Worm (Caenorhabditis elegans) whole organism, L2 larva: ENCODE data around the gene W02C12.2.
A peak's percentile ranks its signal among the peaks of the same experiment; 100 is the strongest.

ENCODE experiments used
- C34F6.9 ChIP-seq: fragments of 150-350 bp; optimal IDR thresholded peaks from 2 replicates; lab custom pipeline; 2014; ENCODE audit warnings: missing biosample characterization, missing genetic modification characterization
- F13H6.1 ChIP-seq: sonication (generic microtip); optimal IDR thresholded peaks from 2 replicates; lab custom pipeline; 2016; ENCODE audit warnings: missing genetic modification characterization, missing compliant biosample characterization
- R02D3.7 ChIP-seq: fragments of 150-350 bp; optimal IDR thresholded peaks from 2 replicates; lab custom pipeline; 2014; ENCODE audit warnings: missing biosample characterization, missing genetic modification characterization
- Y55F3AM.14 ChIP-seq: fragments of 200-800 bp; sonication (Bioruptor generic); optimal IDR thresholded peaks from 2 replicates; lab custom pipeline; 2018; ENCODE audit warnings: mild to moderate bottlenecking, missing genetic modification characterization, missing compliant biosample characterization
- ZK546.5 ChIP-seq: sonication (generic microtip); optimal IDR thresholded peaks from 2 replicates; lab custom pipeline; 2017; ENCODE audit warnings: missing biosample characterization, missing genetic modification characterization
- alr-1 ChIP-seq: fragments of 150-350 bp; optimal IDR thresholded peaks from 2 replicates; lab custom pipeline; 2014; ENCODE audit warnings: missing biosample characterization, missing genetic modification characterization
- aly-2 ChIP-seq: fragments of 150-350 bp; optimal IDR thresholded peaks from 2 replicates; lab custom pipeline; 2014; ENCODE audit warnings: missing biosample characterization, missing genetic modification characterization
- ama-1 ChIP-seq: fragments of 150-350 bp; optimal IDR thresholded peaks from 2 replicates; lab custom pipeline; 2018; ENCODE audit warnings: inconsistent platforms
- blmp-1 ChIP-seq: sonication (generic microtip); optimal IDR thresholded peaks from 2 replicates; lab custom pipeline; 2017; ENCODE audit warnings: missing genetic modification characterization, mild to moderate bottlenecking, missing compliant biosample characterization, antibody characterized with exemption, moderate library complexity; ENCODE audit not compliant: insufficient read depth
- ceh-16 ChIP-seq: fragments of 150-350 bp; optimal IDR thresholded peaks from 2 replicates; lab custom pipeline; 2014; ENCODE audit warnings: missing biosample characterization, missing genetic modification characterization
- ceh-82 ChIP-seq: fragments of 150-350 bp; optimal IDR thresholded peaks from 2 replicates; lab custom pipeline; 2014; ENCODE audit warnings: missing biosample characterization, missing genetic modification characterization
- crh-2 ChIP-seq: sonication (generic microtip); optimal IDR thresholded peaks from 2 replicates; lab custom pipeline; 2017; ENCODE audit warnings: missing biosample characterization, missing genetic modification characterization
- dmd-4 ChIP-seq: sonication (generic microtip); optimal IDR thresholded peaks from 2 replicates; lab custom pipeline; 2017; ENCODE audit warnings: missing biosample characterization, missing genetic modification characterization
- egl-27 ChIP-seq: sonication (generic microtip); optimal IDR thresholded peaks from 3 replicates; lab custom pipeline; 2017; ENCODE audit warnings: missing biosample characterization, missing genetic modification reagents, missing genetic modification characterization
- elt-1 ChIP-seq: fragments of 150-350 bp; optimal IDR thresholded peaks from 2 replicates; lab custom pipeline; 2014; ENCODE audit warnings: missing biosample characterization, missing genetic modification characterization
- elt-3 ChIP-seq: sonication (generic microtip); optimal IDR thresholded peaks from 2 replicates; lab custom pipeline; 2017; ENCODE audit warnings: missing biosample characterization, missing genetic modification characterization
- fos-1 ChIP-seq: fragments of 150-350 bp; optimal IDR thresholded peaks from 2 replicates; lab custom pipeline; 2014; ENCODE audit warnings: missing biosample characterization, missing genetic modification characterization
- gmeb-1 ChIP-seq: fragments of 150-350 bp; optimal IDR thresholded peaks from 2 replicates; lab custom pipeline; 2014; ENCODE audit warnings: missing biosample characterization, missing genetic modification characterization
- lin-11 ChIP-seq: fragments of 150-350 bp; sonication (generic microtip); optimal IDR thresholded peaks from 2 replicates; lab custom pipeline; 2014; ENCODE audit warnings: missing biosample characterization, missing genetic modification characterization, inconsistent platforms, mixed read lengths
- lin-13 ChIP-seq: fragments of 150-350 bp; optimal IDR thresholded peaks from 2 replicates; lab custom pipeline; 2014; ENCODE audit warnings: missing biosample characterization, missing genetic modification reagents, missing genetic modification characterization
- lin-39 ChIP-seq: fragments of 150-350 bp; optimal IDR thresholded peaks from 2 replicates; lab custom pipeline; 2014; ENCODE audit warnings: missing biosample characterization, missing genetic modification reagents, missing genetic modification characterization
- lsy-2 ChIP-seq, 2 experiments: fragments of 150-350 bp in 1 of 2; sonication (generic microtip) in 1 of 2; optimal IDR thresholded peaks; 2 replicates each; lab custom pipeline; 2014 to 2017; ENCODE audit warnings: missing biosample characterization in 2 of 2, missing genetic modification characterization in 2 of 2
- mab-5 ChIP-seq: fragments of 150-350 bp; optimal IDR thresholded peaks from 2 replicates; lab custom pipeline; 2014; ENCODE audit warnings: missing biosample characterization, missing genetic modification characterization
- mbf-1 ChIP-seq: sonication (generic microtip); optimal IDR thresholded peaks from 2 replicates; lab custom pipeline; 2017; ENCODE audit warnings: missing biosample characterization, missing genetic modification characterization
- mdl-1 ChIP-seq, 2 experiments: fragments of 150-350 bp in 1 of 2; sonication (generic microtip) in 1 of 2; optimal IDR thresholded peaks; 2 replicates each; lab custom pipeline; 2017; ENCODE audit warnings: missing biosample characterization in 2 of 2, missing genetic modification characterization in 2 of 2
- nhr-10 ChIP-seq: sonication (generic microtip); optimal IDR thresholded peaks from 2 replicates; lab custom pipeline; 2017; ENCODE audit warnings: missing biosample characterization, missing genetic modification characterization
- nhr-11 ChIP-seq: fragments of 150-350 bp; optimal IDR thresholded peaks from 2 replicates; lab custom pipeline; 2014; ENCODE audit warnings: missing biosample characterization, missing genetic modification characterization
- nhr-12 ChIP-seq: fragments of 150-350 bp; optimal IDR thresholded peaks from 2 replicates; lab custom pipeline; 2014; ENCODE audit warnings: missing biosample characterization, missing genetic modification characterization
- nhr-129 ChIP-seq: fragments of 150-350 bp; optimal IDR thresholded peaks from 2 replicates; lab custom pipeline; 2014; ENCODE audit warnings: missing biosample characterization, missing genetic modification characterization
- nhr-21 ChIP-seq: fragments of 150-350 bp; optimal IDR thresholded peaks from 2 replicates; lab custom pipeline; 2014; ENCODE audit warnings: missing biosample characterization, missing genetic modification characterization
- nhr-23 ChIP-seq: fragments of 150-350 bp; optimal IDR thresholded peaks from 2 replicates; lab custom pipeline; 2014; ENCODE audit warnings: missing biosample characterization, missing genetic modification reagents, missing genetic modification characterization
- nhr-237 ChIP-seq: fragments of 150-350 bp; optimal IDR thresholded peaks from 2 replicates; lab custom pipeline; 2014; ENCODE audit warnings: missing biosample characterization, missing genetic modification characterization
- nhr-25 ChIP-seq: fragments of 150-350 bp; sonication (generic microtip); optimal IDR thresholded peaks from 3 replicates; lab custom pipeline; 2014; ENCODE audit warnings: missing biosample characterization, missing genetic modification characterization
- nhr-6 ChIP-seq: fragments of 150-350 bp; optimal IDR thresholded peaks from 2 replicates; lab custom pipeline; 2014; ENCODE audit warnings: missing biosample characterization, missing genetic modification characterization
- nhr-77 ChIP-seq: fragments of 150-350 bp; optimal IDR thresholded peaks from 2 replicates; lab custom pipeline; 2014; ENCODE audit warnings: missing biosample characterization, missing genetic modification characterization
- peb-1 ChIP-seq: fragments of 150-350 bp; optimal IDR thresholded peaks from 2 replicates; lab custom pipeline; 2014; ENCODE audit warnings: missing biosample characterization, missing genetic modification characterization
- sem-4 ChIP-seq: fragments of 150-350 bp; optimal IDR thresholded peaks from 2 replicates; lab custom pipeline; 2014; ENCODE audit warnings: missing biosample characterization, missing genetic modification reagents, missing genetic modification characterization
- skn-1 ChIP-seq: sonication (generic microtip); optimal IDR thresholded peaks from 2 replicates; lab custom pipeline; 2017; ENCODE audit warnings: missing biosample characterization, missing genetic modification characterization
- sma-3 ChIP-seq: sonication (generic microtip); optimal IDR thresholded peaks from 2 replicates; lab custom pipeline; 2016; ENCODE audit warnings: missing genetic modification reagents, missing genetic modification characterization, missing compliant biosample characterization
- sma-9 ChIP-seq, 2 experiments: fragments of 150-350 bp in 1 of 2; sonication (generic microtip) in 1 of 2; optimal IDR thresholded peaks; 2 replicates each; lab custom pipeline; 2014 to 2016; ENCODE audit warnings: missing genetic modification characterization in 2 of 2, mild to moderate bottlenecking in 1 of 2, missing biosample characterization in 1 of 2, missing compliant biosample characterization in 1 of 2, missing genetic modification reagents in 1 of 2, moderate library complexity in 1 of 2
- snpc-4 ChIP-seq: fragments of 150-350 bp; optimal IDR thresholded peaks from 2 replicates; lab custom pipeline; 2014; ENCODE audit warnings: missing biosample characterization, missing genetic modification characterization
- unc-39 ChIP-seq: fragments of 150-350 bp; optimal IDR thresholded peaks from 2 replicates; lab custom pipeline; 2014; ENCODE audit warnings: missing biosample characterization, missing genetic modification characterization
- unc-55 ChIP-seq: fragments of 150-350 bp; sonication (generic microtip); optimal IDR thresholded peaks from 3 replicates; lab custom pipeline; 2014; ENCODE audit warnings: missing biosample characterization, missing genetic modification reagents, missing genetic modification characterization
- unc-62 ChIP-seq: fragments of 150-350 bp; optimal IDR thresholded peaks from 2 replicates; lab custom pipeline; 2014; ENCODE audit warnings: missing biosample characterization, missing genetic modification reagents, missing genetic modification characterization
- zag-1 ChIP-seq: fragments of 150-350 bp; optimal IDR thresholded peaks from 2 replicates; lab custom pipeline; 2014; ENCODE audit warnings: missing biosample characterization, missing genetic modification characterization
- ztf-1 ChIP-seq: fragments of 200-800 bp; sonication (Bioruptor generic); conservative IDR thresholded peaks from 2 replicates; pipeline ENCODE4 v1.3.6; 2022; ENCODE audit warnings: missing genetic modification characterization, missing compliant biosample characterization
- ztf-11 ChIP-seq: sonication (generic microtip); optimal IDR thresholded peaks from 2 replicates; lab custom pipeline; 2017; ENCODE audit warnings: missing biosample characterization, missing genetic modification characterization
- ztf-4 ChIP-seq: fragments of 150-350 bp; optimal IDR thresholded peaks from 2 replicates; lab custom pipeline; 2014; ENCODE audit warnings: missing biosample characterization, missing genetic modification characterization

The W02C12.2 gene

ce11 chrIV:4039984-4040383 is 32.2 kb upstream of the W02C12.2 start, which contains the start of gene F35F11.2:
Gene F35F11.2 (plus strand): TSS chrIV:4040284.
- TF ChIP-seq crh-2 (no peak), mbf-1 (tag; lab: Kevin White, UChicago) (no peak), R02D3.7 (tag; lab: Kevin White, UChicago) (no peak), Y55F3AM.14 (GFP tag; lab: Kevin White, UChicago) (no peak), zag-1 (no peak), unc-55 (GFP tag; lab: Kevin White, UChicago) (no peak), elt-1 (no peak), ceh-16 (tag; lab: Kevin White, UChicago) (no peak), F13H6.1 (tag; lab: Kevin White, UChicago) (no peak), gmeb-1 (tag; lab: Kevin White, UChicago) (no peak), alr-1 (tag; lab: Kevin White, UChicago) (no peak), C34F6.9 (tag; lab: Kevin White, UChicago) (no peak), ama-1 (lab: Kevin White, UChicago) (no peak), egl-27 (tag; lab: Kevin White, UChicago) (no peak), skn-1 (no peak), aly-2 (tag; lab: Kevin White, UChicago) (no peak)

- TF ChIP-seq sem-4 (tag; lab: Kevin White, UChicago) (no peak), elt-1 (no peak), skn-1 (no peak), nhr-237 (no peak), lin-13 (GFP tag; lab: Kevin White, UChicago) (peak; percentile 20), mbf-1 (tag; lab: Kevin White, UChicago) (no peak), unc-39 (tag; lab: Kevin White, UChicago) (no peak), elt-3 (tag; lab: Kevin White, UChicago) (no peak), nhr-6 (tag; lab: Kevin White, UChicago) (no peak), nhr-129 (peak; percentile 48), nhr-77 (no peak), C34F6.9 (tag; lab: Kevin White, UChicago) (peak; percentile 73), unc-55 (GFP tag; lab: Kevin White, UChicago) (peak; percentile 76), blmp-1 (tag; lab: Kevin White, UChicago) (no peak), ztf-4 (tag; lab: Kevin White, UChicago) (peak; percentile 7), sma-9 (GFP tag; optimal IDR thresholded peaks at IDR 0.05; lab: Kevin White, UChicago) (peak; percentile 76), sma-9 (tag; optimal IDR thresholded peaks at IDR 0.05; lab: Kevin White, UChicago) (no peak), R02D3.7 (tag; lab: Kevin White, UChicago) (no peak), peb-1 (tag; lab: Kevin White, UChicago) (no peak), Y55F3AM.14 (GFP tag; lab: Kevin White, UChicago) (peak; percentile 20), ceh-16 (tag; lab: Kevin White, UChicago) (no peak), ZK546.5 (tag; lab: Kevin White, UChicago) (no peak), nhr-12 (tag; lab: Kevin White, UChicago) (no peak), alr-1 (tag; lab: Kevin White, UChicago) (no peak), F13H6.1 (tag; lab: Kevin White, UChicago) (peak; percentile 72), gmeb-1 (tag; lab: Kevin White, UChicago) (no peak), dmd-4 (tag; lab: Kevin White, UChicago) (no peak), nhr-10 (no peak), lsy-2 (tag; optimal IDR thresholded peaks at IDR 0.05; lab: Kevin White, UChicago) (peak; percentile 28 to 69), nhr-25 (tag; lab: Kevin White, UChicago) (no peak), nhr-11 (tag; lab: Kevin White, UChicago) (no peak), snpc-4 (tag; lab: Kevin White, UChicago) (no peak), nhr-23 (tag; lab: Kevin White, UChicago) (no peak), unc-62 (GFP tag; lab: Kevin White, UChicago) (no peak), aly-2 (tag; lab: Kevin White, UChicago) (no peak), lin-39 (tag; lab: Kevin White, UChicago) (no peak), ceh-82 (no peak), egl-27 (tag; lab: Kevin White, UChicago) (no peak), crh-2 (peak; percentile 38), ama-1 (lab: Kevin White, UChicago) (no peak), mab-5 (tag; lab: Kevin White, UChicago) (no peak), zag-1 (peak; percentile 62), fos-1 (peak; percentile 56), lin-11 (tag; lab: Kevin White, UChicago) (peak; percentile 63), ztf-11 (tag; lab: Kevin White, UChicago) (no peak), nhr-21 (tag; lab: Kevin White, UChicago) (no peak), sma-3 (GFP tag; lab: Kevin White, UChicago) (no peak), mdl-1 (tag; optimal IDR thresholded peaks at IDR 0.05; lab: Kevin White, UChicago) (peak; percentile 5 to 33), ztf-1 (GFP tag; lab: Robert Waterston, UW) (no peak)
These were observed 27.1 kb upstream of the W02C12.2 start, which contains the start of gene hlh-30 for ce11 chrIV:4034883-4035282. Gene hlh-30 (minus strand): TSS chrIV:4034951.
